Fruit fly (Drosophila melanogaster) whole organism, larva: ENCODE results near the gene CG43998.

ENCODE experiments used
- noc ChIP-seq: fragments of 200-800 bp; sonication (Bioruptor generic); optimal IDR thresholded peaks from 3 replicates; lab custom pipeline; 2019; ENCODE audit warnings: missing biosample characterization, mild to moderate bottlenecking, missing genetic modification characterization, moderate library complexity

Gene CG43998

dm6 chr3R:23920874-23921539, 7.8 kb downstream of the CG43998 start:
- TF ChIP-seq noc (tag; lab: Kevin White, UChicago) = no peak

- TF ChIP-seq noc (tag; lab: Kevin White, UChicago) = no peak
Measured at dm6 chr3R:23920387-23920786, 8.4 kb downstream of the CG43998 start.

dm6 chr3R:23919366-23919765, 9.4 kb downstream of the CG43998 start:
- no peak for TF ChIP-seq noc (tag; lab: Kevin White, UChicago)

- no peak for TF ChIP-seq noc (tag; lab: Kevin White, UChicago)
Measured at dm6 chr3R:23915967-23916366, 12.8 kb downstream of the CG43998 start.

dm6 chr3R:23915042-23915428, 13.8 kb downstream of the CG43998 start:
- TF ChIP-seq noc (tag; lab: Kevin White, UChicago) = peak; percentile 18

dm6 chr3R:23914415-23915041, 14.3 kb downstream of the CG43998 start:
- no peak for TF ChIP-seq noc (tag; lab: Kevin White, UChicago)

dm6 chr3R:23912349-23912748, 16.5 kb downstream of the CG43998 start:
- no peak for TF ChIP-seq noc (tag; lab: Kevin White, UChicago)

dm6 chr3R:23911073-23911690, 17.6 kb downstream of the CG43998 start:
- no peak for TF ChIP-seq noc (tag; lab: Kevin White, UChicago)

dm6 chr3R:23910260-23910887, 18.4 kb downstream of the CG43998 start:
- no peak for TF ChIP-seq noc (tag; lab: Kevin White, UChicago)

dm6 chr3R:23909347-23909862, 19.4 kb downstream of the CG43998 start:
- no peak for TF ChIP-seq noc (tag; lab: Kevin White, UChicago)

dm6 chr3R:23903425-23903824, 25.4 kb downstream of the CG43998 start:
- no peak for TF ChIP-seq noc (tag; lab: Kevin White, UChicago)

dm6 chr3R:23902557-23902956, 26.2 kb downstream of the CG43998 start:
- TF ChIP-seq noc (tag; lab: Kevin White, UChicago) = no peak

- TF ChIP-seq noc (tag; lab: Kevin White, UChicago) = no peak
Measured at dm6 chr3R:23902034-23902433, 26.8 kb downstream of the CG43998 start.

dm6 chr3R:23900092-23900491, 28.7 kb downstream of the CG43998 start:
- no peak for TF ChIP-seq noc (tag; lab: Kevin White, UChicago)

dm6 chr3R:23893460-23893859, 35.3 kb downstream of the CG43998 start, which contains the start of gene tbrd-1:
Gene tbrd-1, minus strand, starts transcription at chr3R:23893560.
- TF ChIP-seq noc (tag; lab: Kevin White, UChicago) = no peak

- TF ChIP-seq noc (tag; lab: Kevin White, UChicago) = no peak
Measured at dm6 chr3R:23890886-23891285, 37.9 kb downstream of the CG43998 start, which contains the start of gene TfIIA-S. Gene TfIIA-S, minus strand, starts transcription at chr3R:23891060.
